Worm (Caenorhabditis elegans) whole organism, late embryonic: Measurements from ENCODE around the gene ehbp-1.

Source experiments
- C38D4.7 ChIP-seq: fragments of 200-800 bp; sonication (Bioruptor generic); optimal IDR thresholded peaks from 2 replicates; lab custom pipeline; 2018; ENCODE audit warnings: mild to moderate bottlenecking, missing genetic modification characterization, moderate library complexity, missing compliant biosample characterization
- F13H6.1 ChIP-seq: sonication (generic microtip); optimal IDR thresholded peaks from 2 replicates; lab custom pipeline; 2016; ENCODE audit warnings: missing genetic modification characterization, missing compliant biosample characterization
- K02D7.2 ChIP-seq: sonication (generic microtip); optimal IDR thresholded peaks from 2 replicates; lab custom pipeline; 2017; ENCODE audit warnings: mild to moderate bottlenecking, missing genetic modification characterization, missing compliant biosample characterization
- T23F11.4 ChIP-seq: fragments of 200-800 bp; sonication (Bioruptor generic); optimal IDR thresholded peaks from 2 replicates; lab custom pipeline; 2018; ENCODE audit warnings: mild to moderate bottlenecking, missing genetic modification characterization, missing compliant biosample characterization
- ama-1 ChIP-seq: fragments of 150-350 bp; optimal IDR thresholded peaks from 2 replicates; lab custom pipeline; 2014
- ceh-14 ChIP-seq: sonication (generic microtip); optimal IDR thresholded peaks from 2 replicates; lab custom pipeline; 2016; ENCODE audit warnings: missing genotype, missing genetic modification characterization, missing compliant biosample characterization
- ceh-18 ChIP-seq: sonication (generic microtip); optimal IDR thresholded peaks from 2 replicates; lab custom pipeline; 2016; ENCODE audit warnings: missing genetic modification characterization, missing compliant biosample characterization
- ceh-30 ChIP-seq: fragments of 150-350 bp; optimal IDR thresholded peaks from 2 replicates; lab custom pipeline; 2014; ENCODE audit warnings: missing biosample characterization, missing genetic modification characterization
- ceh-31 ChIP-seq: sonication (generic microtip); optimal IDR thresholded peaks from 2 replicates; lab custom pipeline; 2016; ENCODE audit warnings: missing genetic modification characterization, missing compliant biosample characterization
- ceh-34 ChIP-seq: sonication (generic microtip); optimal IDR thresholded peaks from 2 replicates; lab custom pipeline; 2016; ENCODE audit warnings: mild to moderate bottlenecking, missing genetic modification characterization, missing compliant biosample characterization
- ceh-45 ChIP-seq: fragments of 200-800 bp; sonication (Bioruptor generic); IDR thresholded peaks from 2 replicates; pipeline ENCODE4 v1.3.6; 2022; ENCODE audit warnings: missing genetic modification reagents, missing genetic modification characterization, missing compliant biosample characterization
- ceh-48 ChIP-seq: sonication (generic microtip); optimal IDR thresholded peaks from 2 replicates; lab custom pipeline; 2016; ENCODE audit warnings: missing genetic modification characterization, inconsistent platforms, missing compliant biosample characterization
- ceh-6 ChIP-seq: fragments of 200-800 bp; sonication (Bioruptor generic); optimal IDR thresholded peaks from 2 replicates; lab custom pipeline; 2018; ENCODE audit warnings: mild to moderate bottlenecking, missing genetic modification characterization, missing compliant biosample characterization
- ceh-9 ChIP-seq: sonication (generic microtip); optimal IDR thresholded peaks from 2 replicates; lab custom pipeline; 2016; ENCODE audit warnings: mild to moderate bottlenecking, missing genetic modification characterization, inconsistent platforms, missing compliant biosample characterization
- dve-1 ChIP-seq: sonication (generic microtip); optimal IDR thresholded peaks from 2 replicates; lab custom pipeline; 2017; ENCODE audit warnings: antibody characterized with exemption, mild to moderate bottlenecking, missing genetic modification characterization, missing compliant biosample characterization
- elt-4 ChIP-seq: sonication (generic microtip); optimal IDR thresholded peaks from 2 replicates; lab custom pipeline; 2016; ENCODE audit warnings: missing genetic modification characterization, missing compliant biosample characterization
- ets-4 ChIP-seq: sonication (generic microtip); optimal IDR thresholded peaks from 2 replicates; lab custom pipeline; 2016; ENCODE audit warnings: missing genetic modification characterization, missing compliant biosample characterization
- eyg-1 ChIP-seq: sonication (generic microtip); optimal IDR thresholded peaks from 2 replicates; lab custom pipeline; 2016; ENCODE audit warnings: missing genotype, missing genetic modification characterization, missing compliant biosample characterization
- fkh-10 ChIP-seq: fragments of 150-350 bp; optimal IDR thresholded peaks from 2 replicates; lab custom pipeline; 2014; ENCODE audit warnings: missing biosample characterization, missing genetic modification reagents, missing genetic modification characterization
- fkh-6 ChIP-seq: sonication (generic microtip); optimal IDR thresholded peaks from 2 replicates; lab custom pipeline; 2016; ENCODE audit warnings: missing genetic modification characterization, missing compliant biosample characterization
- gmeb-2 ChIP-seq: sonication (generic microtip); optimal IDR thresholded peaks from 2 replicates; lab custom pipeline; 2016; ENCODE audit warnings: missing genetic modification characterization, inconsistent platforms, missing compliant biosample characterization
- hlh-15 ChIP-seq: sonication (generic microtip); optimal IDR thresholded peaks from 2 replicates; lab custom pipeline; 2016; ENCODE audit warnings: missing genetic modification characterization, missing compliant biosample characterization
- hlh-30 ChIP-seq: sonication (generic microtip); optimal IDR thresholded peaks from 2 replicates; lab custom pipeline; 2017; ENCODE audit warnings: antibody characterized with exemption, missing genetic modification characterization, missing compliant biosample characterization; ENCODE audit not compliant: insufficient read depth
- hlh-8 ChIP-seq: sonication (generic microtip); optimal IDR thresholded peaks from 2 replicates; lab custom pipeline; 2016; ENCODE audit warnings: missing genotype, missing genetic modification characterization, missing compliant biosample characterization
- lim-6 ChIP-seq: sonication (generic microtip); optimal IDR thresholded peaks from 2 replicates; lab custom pipeline; 2016; ENCODE audit warnings: missing genetic modification characterization, missing compliant biosample characterization
- lin-11 ChIP-seq: fragments of 200-800 bp; sonication (Bioruptor generic); optimal IDR thresholded peaks from 2 replicates; lab custom pipeline; 2018; ENCODE audit warnings: mild to moderate bottlenecking, missing genetic modification characterization, missing compliant biosample characterization
- mec-3 ChIP-seq: sonication (generic microtip); optimal IDR thresholded peaks from 2 replicates; lab custom pipeline; 2016; ENCODE audit warnings: borderline replicate concordance, missing genetic modification characterization, missing compliant biosample characterization
- nfya-1 ChIP-seq: sonication (generic microtip); optimal IDR thresholded peaks from 2 replicates; lab custom pipeline; 2017; ENCODE audit warnings: missing genetic modification characterization, mild to moderate bottlenecking, missing compliant biosample characterization, antibody characterized with exemption, moderate library complexity
- nhr-11 ChIP-seq: fragments of 150-350 bp; optimal IDR thresholded peaks from 2 replicates; lab custom pipeline; 2014; ENCODE audit warnings: missing biosample characterization, missing genetic modification characterization
- nhr-232 ChIP-seq: sonication (generic microtip); optimal IDR thresholded peaks from 2 replicates; lab custom pipeline; 2016; ENCODE audit warnings: missing genetic modification characterization, missing compliant biosample characterization
- odd-2 ChIP-seq: sonication (generic microtip); optimal IDR thresholded peaks from 2 replicates; lab custom pipeline; 2017; ENCODE audit warnings: antibody characterized with exemption, mild to moderate bottlenecking, missing genetic modification characterization, missing compliant biosample characterization
- pag-3 ChIP-seq: sonication (generic microtip); optimal IDR thresholded peaks from 2 replicates; lab custom pipeline; 2016; ENCODE audit warnings: missing compliant biosample characterization, missing genetic modification characterization, borderline replicate concordance
- pax-1 ChIP-seq: fragments of 150-350 bp; optimal IDR thresholded peaks from 2 replicates; lab custom pipeline; 2014; ENCODE audit warnings: missing biosample characterization, missing genetic modification characterization
- ref-2 ChIP-seq: sonication (generic microtip); optimal IDR thresholded peaks from 2 replicates; lab custom pipeline; 2016; ENCODE audit warnings: missing genetic modification characterization, missing compliant biosample characterization
- rnt-1 ChIP-seq: sonication (generic microtip); optimal IDR thresholded peaks from 2 replicates; lab custom pipeline; 2016; ENCODE audit warnings: missing genetic modification characterization, missing compliant biosample characterization
- sdc-2 ChIP-seq: sonication (generic microtip); optimal IDR thresholded peaks from 2 replicates; lab custom pipeline; 2016; ENCODE audit warnings: missing genotype, missing genetic modification characterization, missing compliant biosample characterization
- sox-2 ChIP-seq: fragments of 200-800 bp; sonication (Bioruptor generic); IDR thresholded peaks from 2 replicates; pipeline ENCODE4 v1.3.6; 2022; ENCODE audit warnings: missing genetic modification reagents, missing genetic modification characterization, missing compliant biosample characterization
- sox-4 ChIP-seq: sonication (generic microtip); optimal IDR thresholded peaks from 2 replicates; lab custom pipeline; 2017; ENCODE audit warnings: mild to moderate bottlenecking, missing genetic modification characterization, inconsistent platforms, missing compliant biosample characterization
- syd-9 ChIP-seq: sonication (generic microtip); optimal IDR thresholded peaks from 2 replicates; lab custom pipeline; 2016; ENCODE audit warnings: mild to moderate bottlenecking, missing genetic modification characterization, moderate library complexity, missing compliant biosample characterization
- tbx-2 ChIP-seq: sonication (generic microtip); optimal IDR thresholded peaks from 2 replicates; lab custom pipeline; 2016; ENCODE audit warnings: missing genetic modification characterization, missing compliant biosample characterization
- tbx-7 ChIP-seq: sonication (generic microtip); optimal IDR thresholded peaks from 2 replicates; lab custom pipeline; 2016; ENCODE audit warnings: missing genotype, missing genetic modification characterization, missing compliant biosample characterization
- unc-3 ChIP-seq, 2 experiments: fragments of 200-800 bp in 1 of 2; sonication (Bioruptor generic) in 1 of 2; sonication (generic microtip) in 1 of 2; conservative IDR thresholded peaks in 1 of 2; optimal IDR thresholded peaks in 1 of 2; 2 replicates each; pipeline versions ENCODE4 v1.3.6 to Lab custom; 2016 to 2022; ENCODE audit warnings: missing compliant biosample characterization in 2 of 2, missing genetic modification characterization in 2 of 2, missing genetic modification reagents in 1 of 2
- unc-42 ChIP-seq: sonication (generic microtip); optimal IDR thresholded peaks from 2 replicates; lab custom pipeline; 2016; ENCODE audit warnings: missing genotype, missing genetic modification characterization, missing compliant biosample characterization
- unc-55 ChIP-seq: sonication (generic microtip); optimal IDR thresholded peaks from 2 replicates; lab custom pipeline; 2017; ENCODE audit warnings: missing biosample characterization, missing genetic modification reagents, missing genetic modification characterization
- unc-86 ChIP-seq: sonication (generic microtip); optimal IDR thresholded peaks from 2 replicates; lab custom pipeline; 2016; ENCODE audit warnings: missing genetic modification characterization, missing compliant biosample characterization
- ztf-16 ChIP-seq: sonication (generic microtip); optimal IDR thresholded peaks from 2 replicates; lab custom pipeline; 2017; ENCODE audit warnings: missing genetic modification characterization, missing compliant biosample characterization

ehbp-1 gene

ce11 chrV:9545238-9545709, 5.2 kb upstream of the ehbp-1 start, which contains the start of the genes his-35 and his-41:
his-35 (minus strand) TSS chrV:9545288.
his-41 (plus strand) TSS chrV:9545536.
- TF ChIP-seq ceh-48 (tag; lab: Kevin White, UChicago): peak; percentile 56
- TF ChIP-seq hlh-30 (tag; lab: Kevin White, UChicago): no peak
- TF ChIP-seq ztf-16 (tag; lab: Kevin White, UChicago): no peak
- TF ChIP-seq elt-4 (tag; lab: Kevin White, UChicago): no peak
- TF ChIP-seq tbx-2 (tag; lab: Kevin White, UChicago): no peak
- TF ChIP-seq C38D4.7 (GFP tag; lab: Kevin White, UChicago): no peak
- TF ChIP-seq sox-4 (tag; lab: Kevin White, UChicago): no peak
- peak; percentile 11 for TF ChIP-seq rnt-1 (tag; lab: Kevin White, UChicago)
- TF ChIP-seq dve-1 (tag; lab: Kevin White, UChicago): peak; percentile 6
- peak; percentile 11 for TF ChIP-seq ceh-31
- TF ChIP-seq unc-42 (tag; lab: Kevin White, UChicago): no peak
- no peak for TF ChIP-seq unc-86 (tag; lab: Kevin White, UChicago)
- no peak for TF ChIP-seq mec-3 (tag; lab: Kevin White, UChicago)
- TF ChIP-seq K02D7.2 (tag; lab: Kevin White, UChicago): no peak
- peak; percentile 39 for TF ChIP-seq nfya-1 (tag; lab: Kevin White, UChicago)
- TF ChIP-seq pax-1 (tag; lab: Kevin White, UChicago): no peak
- TF ChIP-seq lim-6 (tag; lab: Kevin White, UChicago): no peak
- TF ChIP-seq eyg-1 (tag; lab: Kevin White, UChicago): no peak
- no peak for TF ChIP-seq tbx-7 (tag; lab: Kevin White, UChicago)
- no peak for TF ChIP-seq ceh-34
- no peak for TF ChIP-seq nhr-11 (tag; lab: Kevin White, UChicago)
- no peak for TF ChIP-seq ceh-45 (GFP tag; lab: Robert Waterston, UW)

- TF ChIP-seq nfya-1 (tag; lab: Kevin White, UChicago) (peak; percentile 22), lim-6 (tag; lab: Kevin White, UChicago) (no peak)
- TF ChIP-seq, all 69 proteins: peak for 1
Measured at ce11 chrV:9546042-9546581, 4.3 kb upstream of the ehbp-1 start, which contains the start of gene C50F4.6. C50F4.6 (plus strand) TSS chrV:9546092.

- no peak for TF ChIP-seq mec-3 (tag; lab: Kevin White, UChicago)
- peak; percentile 64 for TF ChIP-seq hlh-30 (tag; lab: Kevin White, UChicago)
- peak; percentile 38 for TF ChIP-seq T23F11.4 (GFP tag; lab: Kevin White, UChicago)
- no peak for TF ChIP-seq ceh-6
- TF ChIP-seq unc-55 (GFP tag; lab: Kevin White, UChicago): peak; percentile 92
- TF ChIP-seq ceh-30: peak; percentile 45
- no peak for TF ChIP-seq F13H6.1 (tag; lab: Kevin White, UChicago)
- no peak for TF ChIP-seq sox-4 (tag; lab: Kevin White, UChicago)
- peak; percentile 85 for TF ChIP-seq ref-2 (tag; lab: Kevin White, UChicago)
- no peak for TF ChIP-seq sox-2 (GFP tag; lab: Robert Waterston, UW)
- no peak for TF ChIP-seq ceh-45 (GFP tag; lab: Robert Waterston, UW)
- no peak for TF ChIP-seq pag-3 (tag; lab: Kevin White, UChicago)
- peak; percentile 43 for TF ChIP-seq ceh-48 (tag; lab: Kevin White, UChicago)
- peak; percentile 57 for TF ChIP-seq syd-9 (tag; lab: Kevin White, UChicago)
- TF ChIP-seq hlh-8: peak; percentile 41
- no peak for TF ChIP-seq lin-11 (tag; lab: Kevin White, UChicago)
- TF ChIP-seq ceh-18: peak; percentile 96
- peak; percentile 50 for TF ChIP-seq fkh-10 (GFP tag; lab: Kevin White, UChicago)
- peak; percentile 71 for TF ChIP-seq ceh-14
- no peak for TF ChIP-seq ama-1
- peak; percentile 86 for TF ChIP-seq ets-4
- TF ChIP-seq hlh-15: no peak
- no peak for TF ChIP-seq odd-2 (tag; lab: Kevin White, UChicago)
- no peak for TF ChIP-seq unc-3 (GFP tag; conservative IDR thresholded peaks at IDR 0.05; lab: Robert Waterston, UW)
- TF ChIP-seq unc-3 (tag; optimal IDR thresholded peaks at IDR 0.05; lab: Kevin White, UChicago): peak; percentile 65
- TF ChIP-seq sdc-2 (tag; lab: Kevin White, UChicago): no peak
- TF ChIP-seq lim-6 (tag; lab: Kevin White, UChicago): no peak
- no peak for TF ChIP-seq nhr-232
- TF ChIP-seq nfya-1 (tag; lab: Kevin White, UChicago): peak; percentile 93
- TF ChIP-seq gmeb-2: peak; percentile 16
- TF ChIP-seq ceh-9 (tag; lab: Kevin White, UChicago): no peak
- TF ChIP-seq fkh-6 (tag; lab: Kevin White, UChicago): no peak
Measured at ce11 chrV:9546860-9547269, 3.6 kb upstream of the ehbp-1 start, which contains the start of gene his-37. his-37 (plus strand) TSS chrV:9547105.
